Worm (Caenorhabditis elegans) whole organism, L1 larva: ENCODE data around the gene trx-2.

Source experiments
- lin-39 ChIP-seq: fragments of 150-350 bp; optimal IDR thresholded peaks from 2 replicates; lab custom pipeline; 2014; ENCODE audit warnings: missing biosample characterization, missing genetic modification reagents, missing genetic modification characterization
- mef-2 ChIP-seq: fragments of 150-350 bp; optimal IDR thresholded peaks from 2 replicates; lab custom pipeline; 2014; ENCODE audit warnings: missing biosample characterization, missing genetic modification characterization
- vab-15 ChIP-seq: sonication (generic microtip); optimal IDR thresholded peaks from 2 replicates; lab custom pipeline; 2017; ENCODE audit warnings: missing genotype, mild to moderate bottlenecking, missing genetic modification characterization, missing compliant biosample characterization

DNA sequence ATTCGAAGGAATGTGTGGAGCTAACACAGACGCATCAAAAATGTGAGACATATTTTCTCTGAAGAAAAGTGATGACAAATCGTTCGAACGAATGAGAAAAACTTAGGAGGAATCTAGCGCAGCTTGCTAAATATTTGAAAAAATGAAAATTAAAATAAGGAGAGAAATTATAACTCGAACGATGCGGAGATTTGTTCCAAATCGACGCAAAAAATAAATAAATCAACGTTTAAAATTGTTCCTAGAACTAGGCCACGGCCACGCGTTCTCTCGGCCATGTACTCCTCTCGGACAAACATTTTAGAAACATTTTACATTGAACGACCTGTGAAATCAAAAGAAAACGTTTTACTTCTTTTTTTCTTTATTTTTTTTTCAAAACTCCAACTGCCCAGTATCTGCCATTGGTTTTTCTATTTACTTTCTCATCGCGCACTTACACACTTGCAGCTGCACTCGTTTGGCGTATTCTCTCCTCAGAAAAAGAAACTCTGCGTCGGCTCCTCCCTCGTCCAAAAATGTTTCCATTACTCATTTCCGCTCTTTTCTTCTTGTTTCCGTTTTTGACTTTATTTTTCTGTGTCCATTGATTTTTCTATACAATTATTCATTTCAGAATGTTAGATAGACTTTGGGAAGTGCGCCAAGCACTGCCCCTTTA is 5.8 kb downstream of the trx-2 start, which contains the start of the genes gna-1 and B0024.13:
- no peak for TF ChIP-seq lin-39
- TF ChIP-seq vab-15 = no peak
- no peak for TF ChIP-seq mef-2 (tag; lab: Kevin White, UChicago)
